Fruit fly (Drosophila melanogaster): ENCODE measurements around the gene CG42342.

- no peak for TF ChIP-seq pan (optimal IDR thresholded peaks at IDR 0.05)
- peak in 1 of 2 experiments; percentile 38 for TF ChIP-seq EcR (GFP tag; optimal IDR thresholded peaks at IDR 0.05)
- TF ChIP-seq psq (optimal IDR thresholded peaks at IDR 0.05) = no peak
- no peak for TF ChIP-seq CG8478 (optimal IDR thresholded peaks at IDR 0.05)
Observed at dm6 chr3R:16599647-16600046, 97.1 kb downstream of the CG42342 start.
